Worm (Caenorhabditis elegans) whole organism, young adult: ENCODE data around the gene F22E5.17.
"Not testable (repeated sequence)": the region's sequence is repeated elsewhere in the genome, so short reads cannot be mapped to it uniquely, and the experiment has no call there.

Experiments
- C17E4.6 ChIP-seq: fragments of 200-800 bp; sonication (Bioruptor generic); IDR thresholded peaks from 2 replicates; pipeline ENCODE4 v1.3.6; 2022; ENCODE audit warnings: missing genetic modification reagents, missing genetic modification characterization, missing compliant biosample characterization
- D2030.7 ChIP-seq: fragments of 200-800 bp; sonication (Bioruptor generic); IDR thresholded peaks from 2 replicates; pipeline ENCODE4 v1.3.6; 2022; ENCODE audit warnings: missing genetic modification reagents, missing genetic modification characterization, missing compliant biosample characterization
- F23B12.7 ChIP-seq: sonication (generic microtip); optimal IDR thresholded peaks from 2 replicates; lab custom pipeline; 2017; ENCODE audit warnings: missing genetic modification characterization, mild to moderate bottlenecking, missing compliant biosample characterization, antibody characterized with exemption, moderate library complexity; ENCODE audit not compliant: insufficient read depth
- F33H1.4 ChIP-seq: fragments of 200-800 bp; sonication (Bioruptor generic); IDR thresholded peaks from 2 replicates; pipeline ENCODE4 v1.3.6; 2022; ENCODE audit warnings: missing genetic modification reagents, missing genetic modification characterization, missing compliant biosample characterization
- F52B5.7 ChIP-seq: sonication (generic microtip); optimal IDR thresholded peaks from 2 replicates; lab custom pipeline; 2016; ENCODE audit warnings: mild to moderate bottlenecking, missing genetic modification characterization, missing compliant biosample characterization
- F57A8.1 ChIP-seq: fragments of 200-800 bp; sonication (Bioruptor generic); optimal IDR thresholded peaks from 2 replicates; lab custom pipeline; 2018; ENCODE audit warnings: mild to moderate bottlenecking, missing genetic modification characterization, moderate library complexity, missing compliant biosample characterization
- F57C9.4 ChIP-seq: sonication (generic microtip); optimal IDR thresholded peaks from 2 replicates; lab custom pipeline; 2017; ENCODE audit warnings: mild to moderate bottlenecking, missing genetic modification characterization, missing compliant biosample characterization
- K12H6.12 ChIP-seq: fragments of 200-800 bp; sonication (Bioruptor generic); optimal IDR thresholded peaks from 2 replicates; lab custom pipeline; 2018; ENCODE audit warnings: mild to moderate bottlenecking, missing genetic modification characterization, missing compliant biosample characterization
- T26A5.8 ChIP-seq: sonication (generic microtip); optimal IDR thresholded peaks from 2 replicates; lab custom pipeline; 2016; ENCODE audit warnings: missing genetic modification characterization, missing compliant biosample characterization
- Y53F4B.3 ChIP-seq: fragments of 200-800 bp; sonication (Bioruptor generic); IDR thresholded peaks from 2 replicates; pipeline ENCODE4 v1.3.6; 2022; ENCODE audit warnings: missing genetic modification reagents, missing genetic modification characterization, missing compliant biosample characterization
- Y67H2A.10 ChIP-seq: fragments of 200-800 bp; sonication (Bioruptor generic); conservative IDR thresholded peaks from 2 replicates; pipeline ENCODE4 v1.3.6; 2022; ENCODE audit warnings: missing genetic modification reagents, missing genetic modification characterization, missing compliant biosample characterization
- akir-1 ChIP-seq: fragments of 200-800 bp; sonication (Bioruptor generic); optimal IDR thresholded peaks from 2 replicates; lab custom pipeline; 2018; ENCODE audit warnings: mild to moderate bottlenecking, missing genetic modification characterization, moderate library complexity, missing compliant biosample characterization
- ama-1 ChIP-seq, 3 experiments: fragments of 150-350 bp in 1 of 3; sonication (generic microtip) in 2 of 3; optimal IDR thresholded peaks; 2 replicates each; lab custom pipeline; 2014 to 2018; ENCODE audit warnings: missing biosample characterization in 2 of 3, missing genetic modification characterization in 2 of 3, missing genetic modification reagents in 2 of 3
- bed-2 ChIP-seq: fragments of 200-800 bp; sonication (Bioruptor generic); IDR thresholded peaks from 2 replicates; pipeline ENCODE4 v1.3.6; 2022; ENCODE audit warnings: missing genetic modification reagents, missing genetic modification characterization, missing compliant biosample characterization
- ceh-58 ChIP-seq: fragments of 200-800 bp; sonication (Bioruptor generic); IDR thresholded peaks from 2 replicates; pipeline ENCODE4 v1.3.6; 2022; ENCODE audit warnings: missing genetic modification characterization, missing compliant biosample characterization
- ceh-79 ChIP-seq: sonication (generic microtip); optimal IDR thresholded peaks from 2 replicates; lab custom pipeline; 2017; ENCODE audit warnings: mild to moderate bottlenecking, missing genetic modification characterization, missing compliant biosample characterization
- dpff-1 ChIP-seq: sonication (generic microtip); optimal IDR thresholded peaks from 2 replicates; lab custom pipeline; 2017; ENCODE audit warnings: mild to moderate bottlenecking, missing genetic modification characterization, missing compliant biosample characterization
- efl-1 ChIP-seq: fragments of 150-350 bp; optimal IDR thresholded peaks from 2 replicates; lab custom pipeline; 2014; ENCODE audit warnings: missing biosample characterization, missing genetic modification reagents, missing genetic modification characterization
- egl-44 ChIP-seq: fragments of 200-800 bp; sonication (Bioruptor generic); IDR thresholded peaks from 2 replicates; pipeline ENCODE4 v1.3.6; 2022; ENCODE audit warnings: missing genetic modification reagents, missing genetic modification characterization, missing compliant biosample characterization
- hlh-12 ChIP-seq: sonication (generic microtip); optimal IDR thresholded peaks from 2 replicates; lab custom pipeline; 2016; ENCODE audit warnings: missing genetic modification characterization, missing compliant biosample characterization
- hrde-1 ChIP-seq: sonication (generic microtip); optimal IDR thresholded peaks from 2 replicates; lab custom pipeline; 2016; ENCODE audit warnings: missing genetic modification characterization, mild to moderate bottlenecking, missing compliant biosample characterization, moderate library complexity, missing genotype, missing genetic modification reagents, borderline replicate concordance
- lin-40 ChIP-seq: sonication (generic microtip); optimal IDR thresholded peaks from 2 replicates; lab custom pipeline; 2016; ENCODE audit warnings: missing genetic modification characterization, mild to moderate bottlenecking, missing compliant biosample characterization, missing genotype, missing genetic modification reagents
- lin-54 ChIP-seq: fragments of 200-800 bp; sonication (Bioruptor generic); optimal IDR thresholded peaks from 2 replicates; lab custom pipeline; 2018; ENCODE audit warnings: mild to moderate bottlenecking, missing genetic modification characterization, missing compliant biosample characterization
- madf-10 ChIP-seq: sonication (generic microtip); optimal IDR thresholded peaks from 2 replicates; lab custom pipeline; 2016; ENCODE audit warnings: mild to moderate bottlenecking, missing genetic modification characterization, missing compliant biosample characterization
- madf-8 ChIP-seq: fragments of 200-800 bp; sonication (Bioruptor generic); conservative IDR thresholded peaks from 2 replicates; pipeline ENCODE4 v1.3.6; 2022; ENCODE audit warnings: missing genetic modification reagents, missing genetic modification characterization, missing compliant biosample characterization
- mes-4 ChIP-seq: sonication (generic microtip); optimal IDR thresholded peaks from 2 replicates; lab custom pipeline; 2016; ENCODE audit warnings: missing genotype, missing genetic modification characterization, missing compliant biosample characterization
- nfyb-1 ChIP-seq: fragments of 200-800 bp; sonication (Bioruptor generic); IDR thresholded peaks from 2 replicates; pipeline ENCODE4 v1.3.6; 2022; ENCODE audit warnings: missing genetic modification reagents, missing genetic modification characterization, missing compliant biosample characterization
- nhr-27 ChIP-seq: fragments of 200-800 bp; sonication (Bioruptor generic); optimal IDR thresholded peaks from 2 replicates; lab custom pipeline; 2018; ENCODE audit warnings: mild to moderate bottlenecking, missing genetic modification characterization, moderate library complexity, missing compliant biosample characterization
- pbrm-1 ChIP-seq: fragments of 200-800 bp; sonication (Bioruptor generic); IDR thresholded peaks from 2 replicates; pipeline ENCODE4 v1.3.6; 2022; ENCODE audit warnings: missing genetic modification reagents, missing genetic modification characterization, missing compliant biosample characterization
- repo-1 ChIP-seq: sonication (generic microtip); optimal IDR thresholded peaks from 2 replicates; lab custom pipeline; 2017; ENCODE audit warnings: mild to moderate bottlenecking, missing genetic modification characterization, missing compliant biosample characterization
- sdz-38 ChIP-seq: sonication (generic microtip); optimal IDR thresholded peaks from 2 replicates; lab custom pipeline; 2016; ENCODE audit warnings: missing genotype, missing genetic modification characterization, missing compliant biosample characterization
- somi-1 ChIP-seq: fragments of 200-800 bp; sonication (Bioruptor generic); optimal IDR thresholded peaks from 2 replicates; lab custom pipeline; 2018; ENCODE audit warnings: mild to moderate bottlenecking, missing genetic modification characterization, missing compliant biosample characterization
- tlf-1 ChIP-seq: fragments of 200-800 bp; sonication (Bioruptor generic); optimal IDR thresholded peaks from 2 replicates; lab custom pipeline; 2018; ENCODE audit warnings: mild to moderate bottlenecking, missing genetic modification characterization, missing compliant biosample characterization
- zfh-2 ChIP-seq: fragments of 200-800 bp; sonication (Bioruptor generic); conservative IDR thresholded peaks from 2 replicates; pipeline ENCODE4 v1.3.6; 2022; ENCODE audit warnings: missing genetic modification reagents, missing genetic modification characterization, missing compliant biosample characterization
- zim-3 ChIP-seq: sonication (generic microtip); optimal IDR thresholded peaks from 2 replicates; lab custom pipeline; 2017; ENCODE audit warnings: mild to moderate bottlenecking, missing genetic modification characterization, moderate library complexity, missing compliant biosample characterization
- ztf-3 ChIP-seq: fragments of 200-800 bp; sonication (Bioruptor generic); optimal IDR thresholded peaks from 2 replicates; lab custom pipeline; 2018; ENCODE audit warnings: mild to moderate bottlenecking, missing genetic modification characterization, missing compliant biosample characterization

F22E5.17 gene

DNA sequence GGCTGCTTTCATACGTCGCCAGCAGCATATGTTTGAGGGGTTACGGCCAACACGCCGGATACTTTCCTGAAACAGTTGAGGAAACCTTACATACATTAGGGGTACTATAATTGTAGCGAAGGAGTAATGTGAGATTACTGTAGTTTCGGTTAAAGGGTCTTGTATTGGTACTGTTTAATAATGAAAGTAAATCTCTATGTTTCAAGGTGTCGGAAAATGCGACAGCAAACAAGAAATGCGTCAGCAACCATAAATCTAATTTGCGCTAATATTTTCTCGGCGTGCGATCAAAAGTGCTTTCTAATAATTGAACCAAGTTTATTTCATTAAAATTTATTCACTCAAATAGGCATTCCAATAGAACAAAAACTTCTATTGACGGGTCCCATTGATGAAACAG, 5.5 kb upstream of the F22E5.17 start, which contains the start of gene sri-57:
Gene sri-57, minus strand, starts transcription at position 101 of the 400 bp plus-strand sequence.
- not testable (repeated sequence) for TF ChIP-seq nfyb-1 (GFP tag; lab: Robert Waterston, UW); dpff-1 (tag; lab: Kevin White, UChicago); Y67H2A.10 (GFP tag; lab: Robert Waterston, UW)

DNA sequence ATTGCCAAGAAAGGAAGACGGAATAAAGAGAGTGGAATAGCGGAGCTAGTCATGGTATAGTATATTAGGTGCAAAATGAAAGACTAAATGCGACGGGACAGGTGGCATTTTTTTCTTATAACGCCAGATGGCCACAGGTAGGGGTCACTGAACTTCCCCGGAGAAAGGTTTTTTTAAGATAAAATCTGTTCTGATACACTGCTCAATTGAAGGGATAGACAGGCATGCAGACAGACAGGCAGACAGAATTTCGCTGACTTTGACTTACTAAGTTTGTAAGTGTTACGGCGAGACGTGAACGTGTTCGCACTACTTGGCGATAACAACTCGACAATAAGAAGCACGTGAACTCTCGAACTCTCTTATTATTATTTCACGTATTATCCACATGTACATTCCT, 4.3 kb upstream of the F22E5.17 start, which contains the start of the genes F22E5.20 and F22E5.1:
Gene F22E5.20, minus strand, starts transcription at position 101 of the 400 bp plus-strand sequence.
Gene F22E5.1, plus strand, starts transcription at position 242 of the 400 bp plus-strand sequence.
- not testable (repeated sequence) for TF ChIP-seq madf-10; ceh-58 (GFP tag; lab: Robert Waterston, UW); K12H6.12 (tag; lab: Kevin White, UChicago)

DNA sequence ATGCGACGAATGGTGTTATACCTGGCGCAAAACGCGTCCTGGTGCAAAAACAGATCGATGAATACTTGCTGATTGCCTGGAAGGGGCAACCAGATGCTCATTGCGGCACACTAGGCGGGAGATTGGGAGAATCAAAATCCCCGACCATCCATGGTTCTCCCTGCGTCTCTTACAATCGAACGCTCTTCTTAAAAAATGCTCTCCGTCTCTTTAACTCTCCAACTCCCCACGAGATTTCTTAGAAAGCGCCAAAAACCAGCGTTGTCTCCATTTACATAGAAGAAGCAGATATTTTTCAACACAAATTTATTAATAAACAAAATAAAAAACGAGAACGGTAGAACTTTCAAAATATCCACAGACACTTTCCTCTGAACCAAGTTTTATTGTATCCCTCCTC, 3.3 kb downstream of the F22E5.17 start, which contains the start of gene F34D6.1:
Gene F34D6.1, minus strand, starts transcription at position 101 of the 400 bp plus-strand sequence.
- TF ChIP-seq T26A5.8 (tag; lab: Kevin White, UChicago) (no peak), efl-1 (no peak), nhr-27 (tag; lab: Kevin White, UChicago) (no peak), hrde-1 (tag; lab: Kevin White, UChicago) (no peak), F33H1.4 (GFP tag; lab: Robert Waterston, UW) (no peak), F57A8.1 (GFP tag; lab: Kevin White, UChicago) (no peak), egl-44 (GFP tag; lab: Robert Waterston, UW) (no peak), tlf-1 (GFP tag; lab: Kevin White, UChicago) (no peak), K12H6.12 (tag; lab: Kevin White, UChicago) (no peak), D2030.7 (no peak), lin-54 (GFP tag; lab: Kevin White, UChicago) (no peak), F23B12.7 (tag; lab: Kevin White, UChicago) (no peak), sdz-38 (no peak), F57C9.4 (tag; lab: Kevin White, UChicago) (no peak), somi-1 (GFP tag; lab: Kevin White, UChicago) (no peak), repo-1 (no peak), zim-3 (tag; lab: Kevin White, UChicago) (no peak), C17E4.6 (no peak)

DNA sequence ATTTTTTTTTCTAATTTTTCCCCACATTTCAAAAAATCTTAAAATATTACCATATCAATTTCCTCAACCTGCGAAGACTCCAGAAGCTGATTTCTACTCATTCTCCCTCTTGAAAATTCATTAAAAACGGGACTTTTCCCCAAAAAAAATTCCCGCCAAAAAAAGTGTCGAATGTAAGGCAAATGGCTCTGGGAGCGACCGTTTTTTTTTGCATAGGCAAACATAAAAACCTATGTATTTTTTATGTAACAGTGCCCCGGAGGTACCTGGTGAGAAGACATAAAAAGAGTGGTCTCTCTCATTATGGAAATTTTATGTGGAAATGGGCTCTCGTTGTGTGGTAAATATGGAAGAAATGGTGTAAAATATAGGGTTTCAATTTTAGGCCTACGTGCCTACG, 6.4 kb downstream of the F22E5.17 start, which contains the start of gene ceh-87:
Gene ceh-87, minus strand, starts transcription at position 101 of the 400 bp plus-strand sequence.
- TF ChIP-seq pbrm-1 (GFP tag; lab: Robert Waterston, UW): no peak
- TF ChIP-seq Y53F4B.3 (GFP tag; lab: Robert Waterston, UW): no peak
- no peak for TF ChIP-seq ztf-3 (GFP tag; lab: Kevin White, UChicago)
- TF ChIP-seq zfh-2 (GFP tag; lab: Robert Waterston, UW): no peak
- no peak for TF ChIP-seq hlh-12 (tag; lab: Kevin White, UChicago)
- TF ChIP-seq lin-40 (tag; lab: Kevin White, UChicago): no peak
- TF ChIP-seq madf-8: no peak
- no peak for TF ChIP-seq bed-2
- no peak for TF ChIP-seq ceh-79 (tag; lab: Kevin White, UChicago)
- TF ChIP-seq mes-4 (tag; lab: Kevin White, UChicago): no peak
- TF ChIP-seq akir-1 (GFP tag; lab: Kevin White, UChicago): no peak
- TF ChIP-seq F23B12.7 (tag; lab: Kevin White, UChicago): no peak
- TF ChIP-seq ama-1 (optimal IDR thresholded peaks at IDR 0.05; lab: Kevin White, UChicago): no peak
- no peak for TF ChIP-seq ama-1 (GFP tag; optimal IDR thresholded peaks at IDR 0.05; lab: Kevin White, UChicago)
- TF ChIP-seq zim-3 (tag; lab: Kevin White, UChicago): no peak
- TF ChIP-seq F52B5.7 (tag; lab: Kevin White, UChicago): no peak
- no peak for TF ChIP-seq T26A5.8 (tag; lab: Kevin White, UChicago)
- TF ChIP-seq, all 124 proteins: peak for 0
